Worm (Caenorhabditis elegans) whole organism, midembryonic: ENCODE measurements around the gene gar-2.

Experiments used
- cog-1 ChIP-seq: sonication (generic microtip); optimal IDR thresholded peaks from 2 replicates; lab custom pipeline; 2016; ENCODE audit warnings: missing genetic modification characterization, missing compliant biosample characterization
- flt-1 ChIP-seq: fragments of 200-800 bp; sonication (Bioruptor generic); IDR thresholded peaks from 2 replicates; pipeline ENCODE4 v1.3.6; 2022; ENCODE audit warnings: missing genetic modification characterization, missing compliant biosample characterization
- ref-1 ChIP-seq: fragments of 200-800 bp; sonication (Bioruptor generic); conservative IDR thresholded peaks from 2 replicates; pipeline ENCODE4 v1.3.6; 2022; ENCODE audit warnings: missing genetic modification reagents, missing genetic modification characterization, missing compliant biosample characterization
- tab-1 ChIP-seq: fragments of 200-800 bp; sonication (Bioruptor generic); IDR thresholded peaks from 2 replicates; pipeline ENCODE4 v1.3.6; 2022; ENCODE audit warnings: missing genetic modification characterization, missing compliant biosample characterization
- ztf-23 ChIP-seq: fragments of 200-800 bp; sonication (Bioruptor generic); IDR thresholded peaks from 2 replicates; pipeline ENCODE4 v1.3.6; 2022; ENCODE audit warnings: missing genetic modification reagents, missing genetic modification characterization, missing compliant biosample characterization

- no peak for TF ChIP-seq cog-1 (tag; lab: Kevin White, UChicago)
- no peak for TF ChIP-seq ztf-23 (GFP tag; lab: Robert Waterston, UW)
- no peak for TF ChIP-seq ref-1 (GFP tag; lab: Robert Waterston, UW)
- TF ChIP-seq flt-1 (GFP tag; lab: Robert Waterston, UW), result no peak
- no peak for TF ChIP-seq tab-1 (GFP tag; lab: Robert Waterston, UW)
Measured at ce11 chrIII:6295972-6296700, 13.0 kb upstream of the gar-2 start, which contains the start of gene F47D12.7.
